Fruit fly (Drosophila melanogaster): ENCODE measurements around the gene P5cr.

P5cr gene

DNA sequence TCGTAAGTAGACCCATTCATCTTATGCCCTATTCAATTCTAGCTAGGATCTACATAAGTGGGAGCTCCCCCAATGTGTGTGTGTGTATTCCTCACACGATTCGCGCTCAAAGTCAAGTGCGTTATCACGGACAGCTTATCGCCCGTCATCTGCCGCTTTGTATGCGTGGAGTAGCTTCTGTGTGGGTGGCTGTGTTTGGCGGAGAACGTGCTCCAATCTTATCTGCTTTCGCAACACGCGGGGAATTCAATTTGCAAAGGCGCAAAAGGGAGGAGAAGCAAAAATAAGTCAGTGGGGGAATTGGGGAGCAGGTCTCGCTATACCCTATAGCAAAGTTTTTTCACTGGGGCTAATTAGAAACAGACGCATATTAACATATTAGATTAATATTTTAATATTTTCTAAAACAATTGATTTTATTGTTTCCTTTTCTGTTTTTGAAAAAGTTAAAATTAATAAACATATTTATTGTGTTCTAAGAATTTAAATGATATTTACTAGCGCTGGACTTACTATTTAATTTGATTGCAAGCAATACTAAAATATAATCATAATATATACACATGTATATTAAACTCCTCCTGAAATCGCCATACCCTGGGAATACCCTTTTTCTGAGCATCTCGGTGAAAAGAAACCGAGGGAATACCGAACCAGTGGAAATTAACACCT is 43.5 kb upstream of the P5cr start (continued):
- TF ChIP-seq unpg (GFP tag; optimal IDR thresholded peaks at IDR 0.05) (no peak), prd (optimal IDR thresholded peaks at IDR 0.05) (no peak), prd (GFP tag; IDR thresholded peaks at IDR 0.05) (peak; percentile 37; the same call in 1 of the 3 replicates), CG17359 (tag; optimal IDR thresholded peaks at IDR 0.05) (peak; percentile 27), CG11398 (GFP tag; optimal IDR thresholded peaks at IDR 0.05) (no peak), slbo (GFP tag; IDR thresholded peaks at IDR 0.05) (peak; percentile 69), CoRest (tag; optimal IDR thresholded peaks at IDR 0.05) (peak; percentile 54), CG31224 (GFP tag; IDR thresholded peaks at IDR 0.05) (no peak), sob (GFP tag; IDR thresholded peaks at IDR 0.05) (no peak), CG7963 (GFP tag; IDR thresholded peaks at IDR 0.05; ENCODE audit: partially characterized antibody) (no peak), usp (GFP tag; optimal IDR thresholded peaks at IDR 0.05) (no peak), CG15011 (GFP tag; optimal IDR thresholded peaks at IDR 0.05) (peak; percentile 22), CG14965 (GFP tag; optimal IDR thresholded peaks at IDR 0.05; ENCODE audit: borderline replicate concordance) (no peak), ro (GFP tag; IDR thresholded peaks at IDR 0.05) (no peak), Lim3 (GFP tag; IDR thresholded peaks at IDR 0.05) (no peak), Hr51 (GFP tag; optimal IDR thresholded peaks at IDR 0.05) (peak in 1 of 2 experiments; percentile 36), salm (tag; optimal IDR thresholded peaks at IDR 0.05) (no peak), D19A (tag; optimal IDR thresholded peaks at IDR 0.05) (peak; percentile 52), CG4328 (GFP tag; optimal IDR thresholded peaks at IDR 0.05) (no peak), Eip74EF (GFP tag; optimal IDR thresholded peaks at IDR 0.05) (no peak), CG11456 (GFP tag; IDR thresholded peaks at IDR 0.05) (no peak), Blimp-1 (GFP tag; optimal IDR thresholded peaks at IDR 0.05) (peak; percentile 11), Lhr (GFP tag; optimal IDR thresholded peaks at IDR 0.05) (no peak), CG9817 (tag; optimal IDR thresholded peaks at IDR 0.05) (peak; percentile 26), CG8089 (GFP tag; optimal IDR thresholded peaks at IDR 0.05) (no peak), da (GFP tag; optimal IDR thresholded peaks at IDR 0.05) (no peak), Gsc (GFP tag; IDR thresholded peaks at IDR 0.05) (no peak), CG7372 (GFP tag; IDR thresholded peaks at IDR 0.05) (no peak), Sox102F (GFP tag; optimal IDR thresholded peaks at IDR 0.05) (peak; percentile 26), CG1647 (GFP tag; optimal IDR thresholded peaks at IDR 0.05) (no peak), CG8281 (tag; optimal IDR thresholded peaks at IDR 0.05) (no peak), vnd (GFP tag; IDR thresholded peaks at IDR 0.05; ENCODE audit: partially characterized antibody) (0 out of 3 replicates have a peak, but pooled peaks have one; percentile 31), Hey (tag; optimal IDR thresholded peaks at IDR 0.05) (peak; percentile 28), Taf1 (GFP tag; IDR thresholded peaks at IDR 0.05) (no peak), CG18262 (tag; optimal IDR thresholded peaks at IDR 0.05) (peak; percentile 2), CG10274 (GFP tag; optimal IDR thresholded peaks at IDR 0.05) (no peak), CG4424 (GFP tag; optimal IDR thresholded peaks at IDR 0.05) (peak; percentile 18), CG31365 (tag; optimal IDR thresholded peaks at IDR 0.05) (no peak), jing (GFP tag; optimal IDR thresholded peaks at IDR 0.05) (no peak), Awh (GFP tag; IDR thresholded peaks at IDR 0.05) (no peak), CG6765 (GFP tag; optimal IDR thresholded peaks at IDR 0.05) (peak; percentile 42), H2.0 (GFP tag; IDR thresholded peaks at IDR 0.05) (no peak), CG2120 (GFP tag; optimal IDR thresholded peaks at IDR 0.05) (peak; percentile 76), CG10147 (GFP tag; optimal IDR thresholded peaks at IDR 0.05) (peak; percentile 53), Dref (GFP tag; IDR thresholded peaks at IDR 0.05) (no peak), CG8388 (GFP tag; optimal IDR thresholded peaks at IDR 0.05) (no peak), Oaz (GFP tag; IDR thresholded peaks at IDR 0.05) (no peak), CG15269 (tag; optimal IDR thresholded peaks at IDR 0.05) (peak; percentile 27), NC2β (GFP tag; optimal IDR thresholded peaks at IDR 0.05) (no peak), CG7271 (tag; optimal IDR thresholded peaks at IDR 0.05) (no peak)
